Fruit fly (Drosophila melanogaster): ENCODE data around the gene COX7B.

COX7B gene

dm6 chr3L:17445629-17446431, 20.6 kb downstream of the COX7B start:
- TF ChIP-seq OdsH (GFP tag; optimal IDR thresholded peaks at IDR 0.05): no peak
- no peak for TF ChIP-seq rgr (GFP tag; optimal IDR thresholded peaks at IDR 0.05)
- peak; percentile 82 for TF ChIP-seq Dfd (GFP tag; optimal IDR thresholded peaks at IDR 0.05)
- TF ChIP-seq CrebA (GFP tag; optimal IDR thresholded peaks at IDR 0.05; ENCODE audit: borderline replicate concordance): no peak

DNA sequence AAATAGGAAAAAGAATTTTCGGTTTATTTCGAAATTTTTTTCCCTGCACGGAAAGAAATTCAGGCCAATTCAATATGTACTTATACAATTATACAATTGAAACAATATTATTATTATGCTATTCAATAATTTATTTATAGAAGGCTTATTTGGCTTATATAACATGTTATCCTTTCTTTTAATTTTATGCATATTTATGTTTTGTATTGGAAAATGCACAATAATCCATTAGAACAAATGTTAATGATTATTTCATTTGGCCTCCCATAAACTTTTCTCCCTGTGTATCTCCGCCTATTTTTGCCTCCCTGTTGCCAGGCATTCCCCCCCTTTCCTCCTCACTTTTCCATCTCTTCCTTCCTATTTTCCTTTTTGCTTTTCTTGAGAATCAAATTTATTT, 22.6 kb downstream of the COX7B start:
- TF ChIP-seq dsf (GFP tag; optimal IDR thresholded peaks at IDR 0.05; ENCODE audit: borderline replicate concordance): no peak
- TF ChIP-seq lola (GFP tag; optimal IDR thresholded peaks at IDR 0.05): no peak

- TF ChIP-seq psq (GFP tag; optimal IDR thresholded peaks at IDR 0.05) (no peak), Myc (optimal IDR thresholded peaks at IDR 0.05) (no peak), tai (GFP tag; optimal IDR thresholded peaks at IDR 0.05) (no peak), rgr (GFP tag; optimal IDR thresholded peaks at IDR 0.05) (no peak), Mio (GFP tag; optimal IDR thresholded peaks at IDR 0.05) (no peak), Dfd (GFP tag; optimal IDR thresholded peaks at IDR 0.05) (no peak), ey (GFP tag; optimal IDR thresholded peaks at IDR 0.05) (no peak), Dif (GFP tag; optimal IDR thresholded peaks at IDR 0.05; ENCODE audit: partially characterized antibody) (no peak)
Measured at dm6 chr3L:17457695-17458242, 32.5 kb downstream of the COX7B start.

DNA sequence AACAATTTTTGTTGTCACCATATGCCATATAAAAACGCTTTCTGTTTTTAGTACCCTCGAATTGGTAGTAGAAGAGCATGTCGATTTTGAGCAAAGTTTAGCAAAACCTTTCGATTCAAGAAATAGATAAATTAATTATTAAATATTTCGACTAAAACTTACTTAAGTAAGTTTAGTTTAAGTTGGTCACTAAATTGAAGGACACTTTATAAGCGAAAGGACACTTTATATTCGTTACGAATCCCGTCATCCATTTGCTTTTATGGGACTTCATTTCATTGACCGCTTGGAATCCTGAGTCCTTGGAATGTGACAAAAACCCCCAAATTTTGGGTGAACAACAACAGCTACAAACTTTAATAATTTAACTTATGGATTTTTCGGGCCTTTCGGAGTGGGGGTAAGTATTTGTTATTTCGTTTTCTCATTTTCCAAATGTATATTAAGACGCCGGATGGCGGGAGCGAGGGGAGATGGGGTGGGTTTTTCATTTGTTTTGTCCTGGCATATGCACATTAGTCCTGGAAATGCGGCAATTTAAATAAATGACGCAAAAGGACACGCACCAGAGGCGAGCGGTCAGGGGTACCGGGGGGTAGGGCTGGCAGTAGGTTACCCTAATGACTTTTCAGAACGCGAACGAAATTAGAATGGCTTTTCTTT, 33.7 kb downstream of the COX7B start:
- TF ChIP-seq psq (GFP tag; optimal IDR thresholded peaks at IDR 0.05): no peak
- no peak for TF ChIP-seq dl (GFP tag; optimal IDR thresholded peaks at IDR 0.05; ENCODE audit: insufficient read depth in 1 of 2, partially characterized antibody in 2 of 2)
- TF ChIP-seq HLH106 (tag; optimal IDR thresholded peaks at IDR 0.05): no peak
- no peak for TF ChIP-seq rgr (GFP tag; optimal IDR thresholded peaks at IDR 0.05)
- TF ChIP-seq tai (GFP tag; optimal IDR thresholded peaks at IDR 0.05): no peak
- TF ChIP-seq CG9705 (GFP tag; optimal IDR thresholded peaks at IDR 0.05): no peak
- TF ChIP-seq foxo (GFP tag; optimal IDR thresholded peaks at IDR 0.05): no peak
- no peak for TF ChIP-seq Dif (GFP tag; optimal IDR thresholded peaks at IDR 0.05; ENCODE audit: partially characterized antibody)
- TF ChIP-seq Myc (optimal IDR thresholded peaks at IDR 0.05): no peak
- no peak for TF ChIP-seq Sp1 (GFP tag; optimal IDR thresholded peaks at IDR 0.05)
- no peak for TF ChIP-seq Rel (GFP tag; optimal IDR thresholded peaks at IDR 0.05)
- TF ChIP-seq Rel (tag; optimal IDR thresholded peaks at IDR 0.05): no peak
- no peak for TF ChIP-seq sage (GFP tag; optimal IDR thresholded peaks at IDR 0.05)
- no peak for TF ChIP-seq usp (GFP tag; optimal IDR thresholded peaks at IDR 0.05)
- no peak for TF ChIP-seq woc (GFP tag; optimal IDR thresholded peaks at IDR 0.05)
- TF ChIP-seq Hr78 (GFP tag; optimal IDR thresholded peaks at IDR 0.05): no peak
- TF ChIP-seq ey (GFP tag; optimal IDR thresholded peaks at IDR 0.05): no peak
- no peak for TF ChIP-seq GATAd (GFP tag; optimal IDR thresholded peaks at IDR 0.05)
- TF ChIP-seq Vsx2 (GFP tag; optimal IDR thresholded peaks at IDR 0.05; ENCODE audit: partially characterized antibody): no peak

DNA sequence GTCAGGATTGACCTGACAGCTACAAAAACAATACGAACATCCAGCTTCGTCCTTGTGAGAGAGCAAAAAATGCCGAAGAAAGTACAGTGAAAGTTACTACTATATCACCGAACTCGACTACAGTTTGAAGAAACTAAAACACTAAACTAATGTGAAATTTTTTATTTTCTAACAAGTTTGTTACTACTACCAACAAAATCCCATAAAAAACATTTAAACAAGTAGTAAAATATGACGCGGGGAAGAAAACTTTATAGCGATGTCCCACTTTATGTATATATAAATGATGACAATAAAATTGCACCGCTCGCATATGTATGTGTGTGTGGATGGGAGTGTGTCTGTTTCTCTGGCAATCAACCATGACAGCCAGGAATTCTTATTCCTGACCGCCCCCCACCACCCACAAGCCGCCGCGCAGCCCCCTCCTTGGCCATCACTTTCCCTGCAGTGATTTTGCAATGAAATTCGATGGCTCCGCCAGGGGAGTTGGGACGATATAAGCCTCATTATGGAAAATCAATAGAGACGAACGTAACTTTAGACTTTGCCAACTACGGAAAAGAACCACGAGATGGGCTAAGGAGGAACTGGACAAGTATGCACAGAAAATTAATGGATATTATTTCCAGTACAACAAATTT, 36.2 kb downstream of the COX7B start:
- TF ChIP-seq dl (GFP tag; optimal IDR thresholded peaks at IDR 0.05; ENCODE audit: insufficient read depth in 1 of 2, partially characterized antibody in 2 of 2) (no peak), psq (GFP tag; optimal IDR thresholded peaks at IDR 0.05) (no peak), N (GFP tag; optimal IDR thresholded peaks at IDR 0.05) (no peak), usp (GFP tag; optimal IDR thresholded peaks at IDR 0.05) (no peak), CG9705 (GFP tag; optimal IDR thresholded peaks at IDR 0.05) (no peak), Vsx2 (GFP tag; optimal IDR thresholded peaks at IDR 0.05; ENCODE audit: partially characterized antibody) (no peak), Abd-B (GFP tag; optimal IDR thresholded peaks at IDR 0.05) (no peak), Hr78 (GFP tag; optimal IDR thresholded peaks at IDR 0.05) (no peak), h (GFP tag; optimal IDR thresholded peaks at IDR 0.05) (no peak), Jra (GFP tag; optimal IDR thresholded peaks at IDR 0.05) (no peak), HLH106 (tag; optimal IDR thresholded peaks at IDR 0.05) (no peak), br (GFP tag; optimal IDR thresholded peaks at IDR 0.05) (no peak), Mio (GFP tag; optimal IDR thresholded peaks at IDR 0.05) (no peak), woc (GFP tag; optimal IDR thresholded peaks at IDR 0.05) (no peak), CG32264 (GFP tag; optimal IDR thresholded peaks at IDR 0.05) (no peak), sage (GFP tag; optimal IDR thresholded peaks at IDR 0.05) (no peak)
